Fruit fly (Drosophila melanogaster) ovary, adult (tissue): ENCODE results near the gene Ced-12.

Experiments
- CG17801 ChIP-seq: fragments of 200-800 bp; optimal IDR thresholded peaks from 2 replicates; lab custom pipeline; 2019; ENCODE audit warnings: missing biosample characterization, mild to moderate bottlenecking, missing genetic modification characterization, moderate library complexity; ENCODE audit not compliant: partially characterized antibody

Ced-12 gene

DNA sequence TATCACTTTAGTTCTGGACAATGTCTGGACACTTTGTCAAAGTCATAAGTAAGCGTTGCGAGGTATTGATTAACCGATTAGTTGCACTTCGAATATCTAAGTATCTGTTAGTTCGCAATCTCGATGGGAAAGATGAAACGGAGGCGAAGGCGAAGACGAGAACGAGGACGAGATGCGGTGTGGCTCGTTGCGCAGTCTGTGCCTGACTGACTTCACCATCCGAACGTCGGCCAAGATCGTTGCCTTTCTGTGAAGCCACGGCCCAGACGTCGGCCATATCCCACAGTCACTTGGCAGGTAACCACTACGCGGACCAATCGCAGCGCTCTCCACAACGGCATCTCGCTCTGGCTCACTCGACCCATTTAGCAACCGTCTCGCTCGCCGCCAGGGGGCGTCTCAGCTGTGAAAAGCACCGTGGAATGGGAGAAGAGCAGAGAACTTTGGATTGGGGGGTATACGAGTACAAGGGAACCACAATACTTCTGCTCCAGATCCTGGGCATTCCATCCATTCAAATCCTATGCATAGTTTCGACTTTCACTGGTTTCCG, 11.9 kb upstream of the Ced-12 start, which contains the start of gene prd:
Gene prd, minus strand, starts transcription at position 209 of the 553 bp plus-strand sequence.
- TF ChIP-seq CG17801 (GFP tag; lab: Kevin White, UChicago): no peak

DNA sequence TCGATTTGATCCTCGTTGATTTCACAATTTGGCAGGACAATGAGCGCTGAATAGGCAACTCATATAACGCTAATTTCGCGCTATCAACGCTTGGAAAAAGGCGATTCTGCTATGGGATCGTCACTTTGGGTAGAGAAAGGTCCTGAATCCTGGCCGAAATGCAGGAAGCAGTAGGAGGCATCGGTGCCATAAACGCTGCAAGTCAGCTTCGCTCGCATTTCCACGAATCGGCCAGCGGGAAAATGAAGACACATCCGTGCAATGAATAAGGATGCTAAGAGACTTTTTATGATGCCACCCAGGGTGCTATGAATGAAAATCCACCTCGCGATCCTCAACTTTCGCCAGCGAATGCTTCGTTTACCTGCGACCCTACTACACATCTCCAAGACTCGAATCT, 10.2 kb upstream of the Ced-12 start:
- no peak for TF ChIP-seq CG17801 (GFP tag; lab: Kevin White, UChicago)

DNA sequence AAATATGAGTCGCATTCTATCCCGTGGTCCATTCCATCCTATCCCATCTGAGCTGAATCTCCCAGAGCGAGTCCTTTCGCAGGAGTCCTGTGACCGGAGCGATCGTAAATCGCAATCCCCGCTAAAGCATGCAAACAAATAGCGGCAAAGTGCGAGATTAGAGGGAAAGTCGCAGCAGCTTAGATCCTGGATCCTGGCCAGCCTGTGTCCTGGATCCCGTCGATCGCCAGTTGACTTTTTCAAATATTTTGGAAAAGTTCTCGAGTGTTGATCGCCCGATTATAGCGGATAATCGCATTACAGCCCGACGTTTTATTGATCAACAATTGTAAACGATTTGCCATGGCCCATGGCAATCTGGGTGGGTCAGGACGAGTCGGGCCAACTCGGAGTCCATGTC, 8.5 kb upstream of the Ced-12 start:
- no peak for TF ChIP-seq CG17801 (GFP tag; lab: Kevin White, UChicago)

DNA sequence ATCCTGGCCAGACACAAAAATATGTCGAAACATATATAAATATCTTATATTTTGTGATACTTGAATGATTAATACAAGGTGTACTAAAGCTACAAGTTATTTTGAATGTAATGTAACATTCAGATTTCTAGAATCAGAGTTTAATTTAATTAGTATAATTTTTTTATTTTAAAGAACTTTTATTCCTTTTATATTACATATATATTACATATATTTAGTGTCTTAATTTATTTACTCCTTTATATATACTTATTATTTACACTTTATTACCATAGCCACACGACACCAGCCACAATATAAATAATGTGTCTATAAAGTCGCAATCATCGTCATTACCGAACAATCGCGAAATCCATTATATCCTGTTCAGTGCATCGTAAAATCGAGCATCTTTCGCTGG, 6.1 kb upstream of the Ced-12 start, which contains the start of gene Pex19:
Gene Pex19, plus strand, starts transcription at position 301 of the 400 bp plus-strand sequence.
- no peak for TF ChIP-seq CG17801 (GFP tag; lab: Kevin White, UChicago)

DNA sequence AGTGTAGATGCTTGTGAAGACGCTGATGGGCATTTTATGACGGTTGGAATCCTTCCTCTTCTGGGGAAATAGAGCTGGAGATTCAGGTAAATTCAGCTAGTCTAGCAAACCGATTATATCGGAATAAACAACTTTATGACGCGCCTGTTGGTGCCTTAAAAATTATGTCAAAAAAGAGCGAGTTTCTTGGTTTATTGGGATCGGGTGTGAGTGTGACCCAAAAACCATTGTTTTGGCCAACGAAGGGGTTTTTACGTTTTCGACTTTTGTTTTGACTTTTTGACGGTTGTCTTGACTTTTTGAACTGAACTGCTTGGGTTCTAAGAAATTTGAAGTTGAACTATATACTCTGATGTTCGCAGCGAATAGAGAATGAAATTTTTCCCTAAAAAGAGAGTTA, 5.6 kb upstream of the Ced-12 start:
- TF ChIP-seq CG17801 (GFP tag; lab: Kevin White, UChicago): no peak

DNA sequence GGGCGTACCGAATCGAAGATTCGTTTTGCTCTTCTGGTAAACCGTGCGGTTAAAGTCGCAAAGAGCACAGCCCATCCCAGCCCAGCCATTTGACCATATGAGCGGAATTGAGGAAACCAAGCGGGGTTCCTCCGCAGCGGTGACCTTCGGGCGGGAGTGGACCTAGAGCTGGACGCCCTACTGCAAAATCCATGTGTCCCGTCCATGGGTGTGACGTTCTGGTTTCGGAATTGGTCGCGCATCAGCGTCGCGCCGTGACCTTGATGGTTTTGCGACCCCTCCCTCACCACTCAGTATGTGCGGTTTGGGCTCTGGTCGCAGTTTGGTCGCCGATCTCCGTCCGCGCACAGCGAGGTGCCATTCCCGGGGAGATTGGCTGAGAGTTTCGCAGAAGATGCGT, 4.9 kb upstream of the Ced-12 start:
- TF ChIP-seq CG17801 (GFP tag; lab: Kevin White, UChicago): no peak

DNA sequence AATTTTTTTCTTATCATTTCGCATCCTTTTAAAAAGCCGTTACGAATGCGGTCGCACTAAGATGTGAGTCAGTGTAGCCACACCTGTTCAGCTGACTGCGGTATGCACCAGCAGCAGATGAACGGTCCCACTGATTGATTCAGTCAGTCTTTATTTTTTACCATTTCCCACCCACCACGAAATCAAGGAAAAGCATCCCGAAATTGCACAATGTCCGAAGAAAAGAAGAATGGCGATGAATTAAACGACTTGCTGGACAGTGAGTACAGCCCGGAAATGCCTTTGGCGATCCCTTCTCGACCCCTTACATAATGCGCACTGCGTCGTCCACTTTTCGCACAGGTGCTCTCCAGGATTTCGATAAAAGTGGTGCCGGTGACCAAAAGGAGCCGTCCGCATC, 4.0 kb upstream of the Ced-12 start:
- no peak for TF ChIP-seq CG17801 (GFP tag; lab: Kevin White, UChicago)

DNA sequence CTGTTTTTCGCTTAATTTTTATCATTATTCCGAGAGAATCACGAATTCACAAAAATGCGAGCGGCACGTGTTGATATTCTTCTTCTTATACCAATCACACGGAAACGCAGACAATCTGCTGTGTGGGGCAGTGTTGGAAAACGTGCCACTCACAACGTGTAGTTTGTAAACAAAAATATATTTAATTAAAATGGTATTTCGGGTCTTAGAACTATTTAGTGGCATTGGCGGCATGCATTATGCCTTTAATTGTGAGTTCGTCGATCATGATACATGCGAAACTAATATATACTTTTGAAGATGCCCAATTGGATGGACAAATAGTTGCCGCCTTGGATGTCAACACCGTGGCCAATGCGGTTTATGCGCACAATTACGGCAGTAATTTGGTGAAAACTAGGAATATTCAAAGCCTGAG, 1.2 kb upstream of the Ced-12 start, which contains the start of the genes CG6712 and Mt2:
Gene CG6712, minus strand, starts transcription at position 116 of the 418 bp plus-strand sequence.
Gene Mt2, plus strand, starts transcription at position 130 of the 418 bp plus-strand sequence.
- no peak for TF ChIP-seq CG17801 (GFP tag; lab: Kevin White, UChicago)

DNA sequence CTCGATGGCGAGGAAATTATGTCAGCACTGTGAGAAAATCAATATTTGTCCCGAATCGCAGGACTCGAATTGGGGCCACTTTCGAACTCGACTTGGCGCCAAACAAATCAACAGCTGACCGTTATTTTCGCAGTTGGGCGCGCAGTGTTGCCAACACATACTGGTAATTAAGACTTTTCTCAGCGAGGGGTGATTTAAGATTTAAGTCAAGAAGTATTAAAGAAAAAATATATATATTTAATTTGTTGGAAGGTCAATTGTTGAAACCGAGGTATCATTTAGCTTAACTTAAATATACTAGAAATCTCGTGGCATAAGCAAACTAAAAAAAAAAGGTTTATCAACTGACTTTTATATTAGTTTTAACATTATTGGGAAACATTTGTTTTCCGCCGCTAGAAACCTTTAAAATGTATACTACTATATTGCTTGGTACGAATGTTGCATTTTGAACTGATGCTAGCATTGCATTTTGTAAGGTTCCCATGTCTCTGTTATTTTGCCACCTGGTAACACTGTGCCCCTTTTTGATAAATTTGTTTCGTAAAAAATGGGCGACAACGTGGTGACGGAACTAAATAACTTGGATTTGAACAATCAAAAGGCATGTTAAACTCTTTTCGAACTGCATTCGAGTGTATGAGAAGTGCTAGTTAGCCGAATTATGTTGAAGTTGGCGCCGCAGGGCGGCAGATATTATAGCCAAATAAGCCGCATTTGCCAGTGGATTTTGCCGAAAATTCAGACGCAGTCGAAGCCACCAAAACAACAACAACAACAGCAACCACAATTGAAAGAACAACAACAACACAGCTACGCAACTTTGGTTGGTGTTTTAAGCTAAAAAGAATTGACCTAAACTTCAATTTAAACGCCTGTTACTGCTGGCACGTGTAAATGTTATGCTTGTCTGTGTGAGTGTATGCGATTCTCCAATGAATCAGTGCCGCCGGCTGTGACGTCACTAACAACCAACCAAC, 5.9 kb downstream of the Ced-12 start, which contains the start of the genes Patsas and ThrRS:
Gene Patsas, minus strand, starts transcription at position 55 of the 980 bp plus-strand sequence.
Gene ThrRS, plus strand, starts transcription at position 521 of the 980 bp plus-strand sequence.
- peak; percentile 44 for TF ChIP-seq CG17801 (GFP tag; lab: Kevin White, UChicago)

DNA sequence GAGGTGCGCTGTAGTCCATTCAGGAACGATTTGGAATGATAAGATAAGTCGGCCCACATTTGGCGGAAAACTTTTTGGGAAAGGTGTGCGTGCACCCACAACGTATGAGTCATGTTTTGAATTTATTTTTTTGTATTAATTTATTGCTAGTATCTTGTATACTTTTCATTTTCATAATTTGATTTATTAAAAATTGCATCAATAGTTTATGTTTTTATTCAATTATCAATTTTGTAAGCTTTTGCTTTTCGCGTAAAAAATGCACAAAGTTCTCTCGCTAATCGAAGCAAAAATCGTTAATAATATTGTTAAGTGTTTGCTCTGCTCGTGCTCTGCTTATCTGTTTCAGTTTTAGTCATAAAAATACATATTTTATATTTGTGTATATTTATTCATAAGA, 9.4 kb downstream of the Ced-12 start:
- no peak for TF ChIP-seq CG17801 (GFP tag; lab: Kevin White, UChicago)

DNA sequence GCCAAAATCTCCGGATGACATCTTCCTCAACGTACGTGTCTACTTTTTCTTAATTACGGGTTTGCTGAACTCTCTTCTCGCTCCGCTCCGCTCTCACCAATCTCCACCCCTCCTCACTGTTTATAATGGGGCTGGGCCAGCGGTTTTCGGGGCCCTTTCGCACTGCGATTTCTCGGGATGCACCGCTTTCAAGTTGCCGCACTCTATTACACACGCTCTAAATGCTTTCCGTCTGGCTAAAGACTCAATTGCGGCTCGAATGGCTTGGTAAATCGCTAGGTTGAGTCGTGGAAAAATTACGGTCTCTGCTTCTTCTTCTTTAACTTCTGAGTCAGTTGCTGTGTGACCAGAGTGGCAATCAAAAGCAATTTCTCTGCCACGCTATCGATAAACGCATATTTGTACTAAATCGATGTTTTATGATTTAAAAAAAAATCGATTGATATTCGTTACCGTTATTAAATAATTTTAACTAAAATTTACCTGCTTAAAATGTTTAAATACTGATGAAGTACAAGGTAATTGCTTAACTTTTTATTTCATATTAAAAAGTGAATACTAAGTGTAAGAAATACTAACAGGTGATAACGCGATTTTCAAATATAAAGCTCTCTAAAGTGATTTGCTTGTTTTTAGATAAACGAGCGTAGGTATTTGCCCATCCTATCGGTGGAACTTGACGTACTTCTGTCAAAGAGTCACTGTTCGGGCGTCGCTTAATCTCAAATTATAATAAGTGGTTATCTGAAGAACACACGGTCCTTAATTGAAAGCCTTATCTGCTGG, 11.3 kb downstream of the Ced-12 start, which contains the start of the genes Rab6 and Phae1:
Gene Rab6, minus strand, starts transcription at position 338 of the 786 bp plus-strand sequence.
Gene Phae1, plus strand, starts transcription at position 639 of the 786 bp plus-strand sequence.
- peak; percentile 63 for TF ChIP-seq CG17801 (GFP tag; lab: Kevin White, UChicago)

DNA sequence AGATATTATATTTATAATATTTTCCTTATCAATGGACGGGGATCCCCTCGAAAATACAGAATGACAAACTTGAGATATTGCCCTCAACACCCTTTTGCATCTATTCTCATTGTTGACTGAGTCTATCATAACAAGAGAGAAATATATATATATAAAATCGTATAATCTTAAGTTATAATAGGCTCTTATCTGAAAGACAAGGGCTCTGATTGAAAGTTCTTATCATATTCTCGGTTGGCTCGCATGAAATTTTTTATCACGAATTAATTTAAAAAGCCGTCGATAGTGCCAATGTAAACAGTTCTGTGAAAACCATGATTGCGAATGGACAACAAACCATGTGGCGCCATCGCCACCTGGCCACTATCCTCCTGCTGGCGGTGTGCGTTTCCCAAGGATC, 13.2 kb downstream of the Ced-12 start, which contains the start of gene Phae2:
Gene Phae2, plus strand, starts transcription at position 301 of the 400 bp plus-strand sequence.
- TF ChIP-seq CG17801 (GFP tag; lab: Kevin White, UChicago): no peak

DNA sequence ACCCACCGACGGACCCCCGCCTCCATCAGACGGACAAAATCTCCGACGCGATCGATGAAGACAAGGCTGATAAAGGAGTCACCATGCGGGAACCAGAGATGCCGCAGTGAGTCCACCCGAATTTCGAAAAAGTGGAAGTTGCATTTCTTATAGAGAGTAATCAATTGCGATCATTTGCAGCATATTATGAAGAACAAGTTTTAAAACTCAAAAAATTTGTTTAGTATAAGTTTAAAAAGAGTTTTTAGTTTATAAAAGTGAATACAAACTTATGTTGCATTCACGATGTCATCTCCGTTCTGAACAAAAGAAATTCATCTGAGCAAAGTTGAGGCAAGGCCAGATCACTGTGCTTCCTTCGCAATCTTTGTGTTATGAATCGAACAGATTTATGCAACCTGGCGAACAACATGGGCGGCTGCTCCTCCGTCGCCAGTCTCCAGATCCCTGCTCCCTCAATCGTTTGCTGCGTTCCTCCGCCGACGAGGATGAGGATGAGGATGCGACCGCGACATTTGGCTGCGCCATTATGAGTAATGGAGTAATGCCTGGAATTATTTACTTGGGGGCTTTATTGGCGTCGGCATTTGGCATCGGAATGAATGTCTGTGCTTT, 15.4 kb downstream of the Ced-12 start:
- TF ChIP-seq CG17801 (GFP tag; lab: Kevin White, UChicago): no peak

DNA sequence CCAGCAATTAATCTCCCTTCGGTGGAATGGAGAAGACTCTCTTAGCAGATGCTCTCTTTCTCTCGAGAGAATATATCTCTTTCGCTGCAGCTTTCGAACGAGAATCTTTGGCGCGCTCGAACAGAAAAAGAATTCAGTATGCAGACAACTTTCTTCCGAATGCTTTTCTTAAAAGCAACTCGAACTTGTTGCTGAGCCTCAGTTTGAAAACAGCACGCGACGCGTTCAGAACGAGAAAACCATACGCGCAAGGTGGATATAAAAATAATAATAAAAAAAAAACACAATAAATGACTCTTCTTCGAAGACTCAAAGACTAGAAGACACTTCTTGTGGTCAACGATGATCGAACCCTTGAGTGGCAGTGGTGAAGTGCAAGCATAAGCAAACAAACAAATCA, 16.5 kb downstream of the Ced-12 start, which contains the start of gene CG17211:
Gene CG17211, plus strand, starts transcription at position 202 of the 400 bp plus-strand sequence.
- TF ChIP-seq CG17801 (GFP tag; lab: Kevin White, UChicago): no peak
